Worm (Caenorhabditis elegans) whole organism, late embryonic: Measurements from ENCODE around the gene K10H10.5.

Experiments used
- T23F11.4 ChIP-seq: fragments of 200-800 bp; sonication (Bioruptor generic); optimal IDR thresholded peaks from 2 replicates; lab custom pipeline; 2018; ENCODE audit warnings: mild to moderate bottlenecking, missing genetic modification characterization, missing compliant biosample characterization
- ama-1 ChIP-seq: fragments of 150-350 bp; optimal IDR thresholded peaks from 2 replicates; lab custom pipeline; 2014
- ceh-14 ChIP-seq: sonication (generic microtip); optimal IDR thresholded peaks from 2 replicates; lab custom pipeline; 2016; ENCODE audit warnings: missing genotype, missing genetic modification characterization, missing compliant biosample characterization
- ceh-18 ChIP-seq: sonication (generic microtip); optimal IDR thresholded peaks from 2 replicates; lab custom pipeline; 2016; ENCODE audit warnings: missing genetic modification characterization, missing compliant biosample characterization
- ceh-6 ChIP-seq: fragments of 200-800 bp; sonication (Bioruptor generic); optimal IDR thresholded peaks from 2 replicates; lab custom pipeline; 2018; ENCODE audit warnings: mild to moderate bottlenecking, missing genetic modification characterization, missing compliant biosample characterization
- ceh-9 ChIP-seq: sonication (generic microtip); optimal IDR thresholded peaks from 2 replicates; lab custom pipeline; 2016; ENCODE audit warnings: mild to moderate bottlenecking, missing genetic modification characterization, inconsistent platforms, missing compliant biosample characterization
- dmd-4 ChIP-seq: sonication (generic microtip); optimal IDR thresholded peaks from 2 replicates; lab custom pipeline; 2016; ENCODE audit warnings: borderline replicate concordance, missing genetic modification characterization, missing compliant biosample characterization
- fax-1 ChIP-seq: sonication (generic microtip); optimal IDR thresholded peaks from 2 replicates; lab custom pipeline; 2016; ENCODE audit warnings: missing genotype, missing genetic modification characterization, missing compliant biosample characterization
- mec-3 ChIP-seq: sonication (generic microtip); optimal IDR thresholded peaks from 2 replicates; lab custom pipeline; 2016; ENCODE audit warnings: borderline replicate concordance, missing genetic modification characterization, missing compliant biosample characterization
- nfya-1 ChIP-seq: sonication (generic microtip); optimal IDR thresholded peaks from 2 replicates; lab custom pipeline; 2017; ENCODE audit warnings: missing genetic modification characterization, mild to moderate bottlenecking, missing compliant biosample characterization, antibody characterized with exemption, moderate library complexity
- nhr-11 ChIP-seq: fragments of 150-350 bp; optimal IDR thresholded peaks from 2 replicates; lab custom pipeline; 2014; ENCODE audit warnings: missing biosample characterization, missing genetic modification characterization
- pha-4 ChIP-seq: fragments of 150-350 bp; optimal IDR thresholded peaks from 2 replicates; lab custom pipeline; 2018; ENCODE audit warnings: missing biosample characterization, missing genetic modification reagents, missing genetic modification characterization
- pros-1 ChIP-seq: fragments of 150-350 bp; optimal IDR thresholded peaks from 2 replicates; lab custom pipeline; 2014; ENCODE audit warnings: missing biosample characterization, missing genetic modification reagents, missing genetic modification characterization
- syd-9 ChIP-seq: sonication (generic microtip); optimal IDR thresholded peaks from 2 replicates; lab custom pipeline; 2016; ENCODE audit warnings: mild to moderate bottlenecking, missing genetic modification characterization, moderate library complexity, missing compliant biosample characterization

- TF ChIP-seq ceh-9 (tag; lab: Kevin White, UChicago): peak; percentile 43
- TF ChIP-seq pros-1 (tag; lab: Kevin White, UChicago): peak; percentile 15
- TF ChIP-seq ceh-18 (tag; lab: Kevin White, UChicago): peak; percentile 83
- peak; percentile 59 for TF ChIP-seq syd-9 (tag; lab: Kevin White, UChicago)
- no peak for TF ChIP-seq nhr-11
- peak; percentile 70 for TF ChIP-seq ceh-14 (tag; lab: Kevin White, UChicago)
- TF ChIP-seq ama-1 (lab: Kevin White, UChicago): no peak
- TF ChIP-seq nfya-1 (tag; lab: Kevin White, UChicago): peak; percentile 77
- peak; percentile 74 for TF ChIP-seq T23F11.4
- TF ChIP-seq fax-1: peak; percentile 68
- peak; percentile 75 for TF ChIP-seq dmd-4 (tag; lab: Kevin White, UChicago)
- TF ChIP-seq pha-4: no peak
- peak; percentile 5 for TF ChIP-seq mec-3 (tag; lab: Kevin White, UChicago)
- TF ChIP-seq ceh-6 (GFP tag; lab: Kevin White, UChicago): peak; percentile 92
These were observed 4.7 kb upstream of the K10H10.5 start for ce11 chrII:14496809-14497208.
